Worm (Caenorhabditis elegans) whole organism, L1 larva: ENCODE measurements around the gene ZK682.7.

Experiments
- C16A3.4 ChIP-seq: fragments of 150-350 bp; optimal IDR thresholded peaks from 2 replicates; lab custom pipeline; 2014; ENCODE audit warnings: missing biosample characterization, missing genetic modification characterization
- F16B12.6 ChIP-seq: fragments of 150-350 bp; optimal IDR thresholded peaks from 2 replicates; lab custom pipeline; 2014; ENCODE audit warnings: missing biosample characterization, missing genetic modification characterization
- Y116A8C.19 ChIP-seq: sonication (generic microtip); optimal IDR thresholded peaks from 2 replicates; lab custom pipeline; 2016; ENCODE audit warnings: missing compliant biosample characterization, missing genetic modification characterization, borderline replicate concordance
- alr-1 ChIP-seq: fragments of 200-800 bp; sonication (Bioruptor generic); optimal IDR thresholded peaks from 2 replicates; lab custom pipeline; 2018; ENCODE audit warnings: borderline replicate concordance, mild to moderate bottlenecking, missing genetic modification characterization, missing compliant biosample characterization
- blmp-1 ChIP-seq: fragments of 150-350 bp; optimal IDR thresholded peaks from 2 replicates; lab custom pipeline; 2014; ENCODE audit warnings: missing biosample characterization, missing genetic modification characterization
- ceh-63 ChIP-seq: fragments of 200-800 bp; sonication (Bioruptor generic); optimal IDR thresholded peaks from 2 replicates; lab custom pipeline; 2018; ENCODE audit warnings: mild to moderate bottlenecking, missing genetic modification characterization, missing compliant biosample characterization
- ceh-8 ChIP-seq: fragments of 200-800 bp; sonication (Bioruptor generic); optimal IDR thresholded peaks from 2 replicates; lab custom pipeline; 2018; ENCODE audit warnings: mild to moderate bottlenecking, missing genetic modification characterization, moderate library complexity, missing compliant biosample characterization
- ces-1 ChIP-seq: fragments of 150-350 bp; optimal IDR thresholded peaks from 2 replicates; lab custom pipeline; 2014; ENCODE audit warnings: missing biosample characterization, missing genetic modification reagents, missing genetic modification characterization
- dpl-1 ChIP-seq, 3 experiments: fragments of 150-350 bp in 2 of 3; sonication (generic microtip) in 1 of 3; optimal IDR thresholded peaks; 2 replicates each; lab custom pipeline; 2014 to 2017; ENCODE audit warnings: missing biosample characterization in 3 of 3, missing genetic modification characterization in 3 of 3, missing genetic modification reagents in 3 of 3
- efl-1 ChIP-seq, 4 experiments: fragments of 150-350 bp; optimal IDR thresholded peaks in 3 of 4; peaks in 1 of 4; 1 replicate in 1 of 4; 2 replicates in 3 of 4; lab custom pipeline; 2014; ENCODE audit warnings: missing biosample characterization in 2 of 4, missing genetic modification characterization in 2 of 4, missing genetic modification reagents in 2 of 4
- efl-3 ChIP-seq: fragments of 200-800 bp; sonication (Bioruptor generic); optimal IDR thresholded peaks from 2 replicates; lab custom pipeline; 2018; ENCODE audit warnings: mild to moderate bottlenecking, missing genetic modification characterization, missing compliant biosample characterization
- elt-2 ChIP-seq: sonication (generic microtip); optimal IDR thresholded peaks from 2 replicates; lab custom pipeline; 2016; ENCODE audit warnings: missing genetic modification characterization, mild to moderate bottlenecking, inconsistent platforms, missing compliant biosample characterization, missing genetic modification reagents
- elt-3 ChIP-seq, 6 experiments: fragments of 150-350 bp in 1 of 6; sonication (generic microtip); optimal IDR thresholded peaks; 2 replicates each; lab custom pipeline; 2017 to 2018; ENCODE audit warnings: missing biosample characterization in 6 of 6, missing genetic modification characterization in 6 of 6, inconsistent platforms in 1 of 6
- fkh-4 ChIP-seq: sonication (generic microtip); optimal IDR thresholded peaks from 2 replicates; lab custom pipeline; 2016; ENCODE audit warnings: missing compliant biosample characterization, missing genetic modification characterization, borderline replicate concordance
- fos-1 ChIP-seq: fragments of 150-350 bp; optimal IDR thresholded peaks from 2 replicates; lab custom pipeline; 2014; ENCODE audit warnings: missing biosample characterization, missing genetic modification characterization
- jun-1 ChIP-seq: fragments of 150-350 bp; optimal IDR thresholded peaks from 2 replicates; lab custom pipeline; 2014; ENCODE audit warnings: missing biosample characterization, missing genetic modification reagents, missing genetic modification characterization
- lin-13 ChIP-seq: fragments of 150-350 bp; optimal IDR thresholded peaks from 2 replicates; lab custom pipeline; 2014; ENCODE audit warnings: missing biosample characterization, missing genetic modification reagents, missing genetic modification characterization
- lin-14 ChIP-seq: fragments of 200-800 bp; sonication (Bioruptor generic); optimal IDR thresholded peaks from 2 replicates; lab custom pipeline; 2018; ENCODE audit warnings: mild to moderate bottlenecking, missing genetic modification characterization, moderate library complexity, missing compliant biosample characterization
- lin-35 ChIP-seq, 2 experiments: fragments of 150-350 bp; optimal IDR thresholded peaks; 2 replicates each; lab custom pipeline; 2014; ENCODE audit warnings: missing biosample characterization in 2 of 2, missing genetic modification characterization in 2 of 2, missing genetic modification reagents in 2 of 2
- lir-3 ChIP-seq: sonication (generic microtip); optimal IDR thresholded peaks from 2 replicates; lab custom pipeline; 2016; ENCODE audit warnings: mild to moderate bottlenecking, missing genetic modification characterization, moderate library complexity, missing compliant biosample characterization; ENCODE audit not compliant: poor library complexity
- lsy-2 ChIP-seq, 2 experiments: fragments of 150-350 bp; optimal IDR thresholded peaks; 2 replicates each; lab custom pipeline; 2014; ENCODE audit warnings: missing biosample characterization in 2 of 2, missing genetic modification characterization in 2 of 2
- mep-1 ChIP-seq: fragments of 150-350 bp; optimal IDR thresholded peaks from 2 replicates; lab custom pipeline; 2014; ENCODE audit warnings: missing biosample characterization, missing genetic modification characterization
- nhr-19 ChIP-seq: fragments of 200-800 bp; sonication (Bioruptor generic); conservative IDR thresholded peaks from 2 replicates; pipeline ENCODE4 v1.3.6; 2022; ENCODE audit warnings: missing genetic modification characterization, missing compliant biosample characterization
- nhr-20 ChIP-seq: sonication (generic microtip); optimal IDR thresholded peaks from 2 replicates; lab custom pipeline; 2016; ENCODE audit warnings: mild to moderate bottlenecking, missing genetic modification characterization, missing compliant biosample characterization
- nhr-28 ChIP-seq: fragments of 150-350 bp; optimal IDR thresholded peaks from 2 replicates; lab custom pipeline; 2014; ENCODE audit warnings: missing biosample characterization, missing genetic modification characterization
- nhr-71 ChIP-seq: sonication (generic microtip); optimal IDR thresholded peaks from 2 replicates; lab custom pipeline; 2016; ENCODE audit warnings: mild to moderate bottlenecking, missing genetic modification characterization, moderate library complexity, missing compliant biosample characterization
- nhr-76 ChIP-seq: sonication (generic microtip); optimal IDR thresholded peaks from 2 replicates; lab custom pipeline; 2017; ENCODE audit warnings: missing biosample characterization, missing genetic modification characterization
- nhr-84 ChIP-seq: sonication (generic microtip); optimal IDR thresholded peaks from 2 replicates; lab custom pipeline; 2017; ENCODE audit warnings: missing biosample characterization, missing genetic modification characterization
- nhr-85 ChIP-seq: sonication (generic microtip); peaks from one replicate; lab custom pipeline; 2016; ENCODE audit warnings: missing genetic modification characterization, inconsistent platforms, missing compliant biosample characterization
- pag-3 ChIP-seq: sonication (generic microtip); optimal IDR thresholded peaks from 2 replicates; lab custom pipeline; 2017; ENCODE audit warnings: missing genetic modification characterization, mild to moderate bottlenecking, missing compliant biosample characterization, antibody characterized with exemption, borderline replicate concordance; ENCODE audit not compliant: insufficient read depth
- pax-3 ChIP-seq: fragments of 200-800 bp; sonication (Bioruptor generic); optimal IDR thresholded peaks from 2 replicates; lab custom pipeline; 2018; ENCODE audit warnings: mild to moderate bottlenecking, missing genetic modification characterization, moderate library complexity, missing compliant biosample characterization
- rnt-1 ChIP-seq: sonication (generic microtip); optimal IDR thresholded peaks from 2 replicates; lab custom pipeline; 2016; ENCODE audit warnings: mild to moderate bottlenecking, missing genetic modification characterization, moderate library complexity, missing compliant biosample characterization
- skn-1 ChIP-seq: fragments of 150-350 bp; optimal IDR thresholded peaks from 2 replicates; lab custom pipeline; 2014; ENCODE audit warnings: missing biosample characterization, missing genetic modification characterization
- sptf-1 ChIP-seq: fragments of 150-350 bp; optimal IDR thresholded peaks from 2 replicates; lab custom pipeline; 2014; ENCODE audit warnings: missing biosample characterization, missing genetic modification characterization
- sup-37 ChIP-seq: fragments of 200-800 bp; sonication (Bioruptor generic); optimal IDR thresholded peaks from 2 replicates; lab custom pipeline; 2018; ENCODE audit warnings: mild to moderate bottlenecking, missing genetic modification characterization, missing compliant biosample characterization
- tbx-2 ChIP-seq: sonication (generic microtip); optimal IDR thresholded peaks from 2 replicates; lab custom pipeline; 2016; ENCODE audit warnings: missing genetic modification characterization, missing compliant biosample characterization
- unc-130 ChIP-seq: fragments of 150-350 bp; optimal IDR thresholded peaks from 2 replicates; lab custom pipeline; 2017; ENCODE audit warnings: missing biosample characterization, missing genetic modification characterization, inconsistent platforms
- unc-30 ChIP-seq: sonication (generic microtip); optimal IDR thresholded peaks from 2 replicates; lab custom pipeline; 2017; ENCODE audit warnings: missing biosample characterization, missing genetic modification characterization
- zip-4 ChIP-seq: fragments of 200-800 bp; sonication (Bioruptor generic); optimal IDR thresholded peaks from 2 replicates; lab custom pipeline; 2018; ENCODE audit warnings: mild to moderate bottlenecking, missing genetic modification characterization, moderate library complexity, missing compliant biosample characterization
- ztf-11 ChIP-seq, 2 experiments: sonication (generic microtip); optimal IDR thresholded peaks; 2 replicates each; lab custom pipeline; 2016 to 2017; ENCODE audit warnings: missing genetic modification characterization in 2 of 2, missing biosample characterization in 1 of 2, missing compliant biosample characterization in 1 of 2
- ztf-4 ChIP-seq: fragments of 150-350 bp; optimal IDR thresholded peaks from 2 replicates; lab custom pipeline; 2014; ENCODE audit warnings: missing biosample characterization, missing genetic modification characterization

ZK682.7 gene

DNA sequence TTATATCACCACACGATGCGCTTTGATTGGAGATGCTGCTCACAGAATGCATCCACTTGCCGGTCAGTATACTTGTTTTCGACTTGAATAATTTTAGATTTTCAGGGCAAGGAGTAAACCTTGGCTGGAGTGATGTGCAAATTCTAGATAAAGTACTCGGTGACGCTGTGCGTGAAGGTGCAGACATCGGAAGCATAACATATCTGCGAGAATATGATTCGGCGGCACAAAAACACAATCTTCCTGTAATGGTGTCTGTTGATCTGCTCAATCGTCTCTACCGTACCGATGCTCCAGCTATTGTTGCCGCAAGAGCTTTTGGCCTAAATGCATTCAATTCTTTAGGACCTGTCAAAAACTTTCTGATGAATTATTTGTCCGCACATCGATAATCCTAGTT lies 46.5 kb upstream of the ZK682.7 start (continued):
- TF ChIP-seq tbx-2 (tag; lab: Kevin White, UChicago) (no peak), nhr-71 (tag; lab: Kevin White, UChicago) (no peak), unc-130 (no peak), ceh-8 (GFP tag; lab: Kevin White, UChicago) (no peak), fkh-4 (no peak), efl-1 (optimal IDR thresholded peaks at IDR 0.05; lab: Kevin White, UChicago) (peak; percentile 14 to 22), efl-1 (GFP tag; optimal IDR thresholded peaks at IDR 0.05 in 1 of 2; lab: Kevin White, UChicago) (peak in 1 of 2 experiments; percentile 0), ztf-4 (peak; percentile 15), F16B12.6 (no peak)
- TF ChIP-seq, all 84 proteins: peak for 5

DNA sequence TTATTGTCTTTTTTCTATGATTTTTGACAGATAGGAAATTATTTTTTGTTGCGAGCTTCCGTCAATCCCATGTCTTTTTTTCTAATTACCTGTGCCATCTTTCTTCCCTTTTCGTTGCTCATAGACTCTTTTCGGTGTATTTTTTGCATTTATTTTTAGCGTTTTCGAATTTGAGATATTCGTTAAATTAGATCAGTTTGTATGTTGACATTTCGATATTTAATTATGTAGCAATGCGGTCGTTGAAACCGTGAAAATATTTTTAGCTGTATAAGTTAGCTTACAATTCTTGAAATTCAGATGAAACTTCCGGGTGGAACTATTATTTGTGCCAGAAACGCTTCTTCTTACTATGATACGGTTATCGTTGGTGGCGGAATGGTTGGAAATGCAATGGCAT lies 44.5 kb upstream of the ZK682.7 start, which contains the start of gene coq-6:
coq-6 (plus strand) TSS at position 301 of the 400 bp plus-strand sequence.
- TF ChIP-seq fkh-4 = no peak
- no peak for TF ChIP-seq lin-35 (GFP tag; optimal IDR thresholded peaks at IDR 0.05; lab: Kevin White, UChicago)
- TF ChIP-seq sup-37 (GFP tag; lab: Kevin White, UChicago) = no peak
- TF ChIP-seq alr-1 = no peak
- TF ChIP-seq ceh-63 = no peak
- TF ChIP-seq efl-3 (GFP tag; lab: Kevin White, UChicago) = no peak
- TF ChIP-seq F16B12.6 = no peak
- TF ChIP-seq ztf-4 = no peak
- TF ChIP-seq ztf-11 (tag; optimal IDR thresholded peaks at IDR 0.05; lab: Kevin White, UChicago) = no peak
- TF ChIP-seq nhr-76 (tag; lab: Kevin White, UChicago) = no peak
- no peak for TF ChIP-seq dpl-1 (GFP tag; optimal IDR thresholded peaks at IDR 0.05; lab: Kevin White, UChicago)

DNA sequence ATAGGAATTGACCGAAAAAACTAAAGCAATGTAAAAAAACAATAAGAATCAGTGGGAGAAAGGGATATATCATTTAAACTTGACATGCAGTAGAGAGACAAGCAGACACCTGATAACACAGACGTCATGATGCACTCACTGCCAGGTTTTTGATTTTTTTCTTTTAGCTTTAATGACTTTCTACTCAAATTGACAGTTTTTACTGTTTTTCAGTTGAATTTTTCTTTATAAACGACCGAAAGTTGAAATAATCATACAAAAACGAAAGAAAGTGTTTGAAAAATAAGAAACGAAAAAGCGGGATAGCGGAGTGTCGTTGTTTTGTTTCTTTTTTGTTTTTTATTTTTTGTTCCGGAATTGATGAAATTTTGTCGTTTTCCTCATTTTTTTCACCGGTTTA lies 42.3 kb upstream of the ZK682.7 start, which contains the start of gene ucp-4:
ucp-4 (plus strand) TSS at position 83 of the 400 bp plus-strand sequence.
- TF ChIP-seq pax-3 (tag; lab: Kevin White, UChicago) = no peak
- TF ChIP-seq nhr-85 (tag; lab: Kevin White, UChicago) = peak; percentile 11
- TF ChIP-seq dpl-1 (GFP tag; optimal IDR thresholded peaks at IDR 0.05; lab: Kevin White, UChicago) = peak in 1 of 3 experiments; percentile 24
- TF ChIP-seq lin-14 = peak; percentile 23
- no peak for TF ChIP-seq unc-30 (tag; lab: Kevin White, UChicago)
- TF ChIP-seq blmp-1 (tag; lab: Kevin White, UChicago) = peak; percentile 44
- peak in 1 of 2 experiments; percentile 9 for TF ChIP-seq lsy-2 (tag; optimal IDR thresholded peaks at IDR 0.05; lab: Kevin White, UChicago)
- no peak for TF ChIP-seq mep-1 (tag; lab: Kevin White, UChicago)

DNA sequence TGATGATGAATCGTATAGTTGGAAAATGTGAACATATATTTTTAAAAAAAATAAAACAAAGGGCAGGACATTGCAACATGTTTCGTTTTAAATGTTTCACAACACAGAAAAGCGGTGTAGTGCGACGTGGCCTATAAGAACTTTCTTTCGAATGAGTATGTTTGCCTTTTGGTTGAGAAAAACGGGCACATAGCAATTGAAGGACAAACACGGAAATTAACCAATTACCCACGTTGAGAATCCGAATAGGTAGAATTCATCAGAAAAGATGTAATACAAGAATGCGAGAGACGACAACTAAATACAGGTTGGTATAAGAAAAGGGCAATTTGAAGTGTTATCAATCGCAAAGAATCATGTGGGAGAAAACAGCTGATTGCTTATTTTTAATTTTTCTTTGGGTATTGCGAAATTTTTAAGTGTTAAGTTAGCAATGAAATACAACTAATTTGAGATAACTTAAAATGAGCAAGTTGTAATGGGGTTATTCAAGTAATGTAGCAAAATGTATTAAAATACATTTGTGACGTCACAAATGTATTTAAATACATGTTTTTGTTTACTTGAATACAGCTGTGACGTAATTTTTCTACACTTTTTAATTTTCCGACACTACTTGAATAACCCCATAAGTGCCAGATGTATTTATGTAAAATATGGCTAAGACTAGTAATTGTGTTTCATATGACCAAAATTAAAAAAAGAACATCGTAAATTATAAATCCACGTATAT lies 41.5 kb upstream of the ZK682.7 start, which contains the start of gene acl-14:
acl-14 (minus strand) TSS at position 316 of the 733 bp plus-strand sequence.
- TF ChIP-seq elt-3 (tag; optimal IDR thresholded peaks at IDR 0.05; lab: Kevin White, UChicago) (peak in 2 of 6 experiments; percentile 26 to 84), ces-1 (GFP tag; lab: Kevin White, UChicago) (no peak), lin-13 (GFP tag; lab: Kevin White, UChicago) (no peak), sptf-1 (no peak), nhr-85 (tag; lab: Kevin White, UChicago) (peak; percentile 89), C16A3.4 (tag; lab: Kevin White, UChicago) (no peak), pax-3 (tag; lab: Kevin White, UChicago) (peak; percentile 4), nhr-71 (tag; lab: Kevin White, UChicago) (peak; percentile 21), lin-14 (peak; percentile 33), lir-3 (tag; lab: Kevin White, UChicago) (no peak), ceh-63 (no peak), nhr-20 (tag; lab: Kevin White, UChicago) (peak; percentile 12), rnt-1 (tag; lab: Kevin White, UChicago) (no peak), elt-2 (tag; lab: Kevin White, UChicago) (peak; percentile 19), jun-1 (tag; lab: Kevin White, UChicago) (no peak), nhr-19 (no peak), zip-4 (GFP tag; lab: Kevin White, UChicago) (peak; percentile 71), skn-1 (tag; lab: Kevin White, UChicago) (peak; percentile 23), blmp-1 (tag; lab: Kevin White, UChicago) (peak; percentile 55), lin-35 (GFP tag; optimal IDR thresholded peaks at IDR 0.05; lab: Kevin White, UChicago) (peak in 1 of 2 experiments; percentile 32), nhr-84 (tag; lab: Kevin White, UChicago) (no peak), Y116A8C.19 (no peak), pag-3 (tag; lab: Kevin White, UChicago) (peak; percentile 37), efl-1 (optimal IDR thresholded peaks at IDR 0.05; lab: Kevin White, UChicago) (no peak), efl-1 (GFP tag; optimal IDR thresholded peaks at IDR 0.05 in 1 of 2; lab: Kevin White, UChicago) (peak in 1 of 2 experiments; percentile 45), fos-1 (tag; lab: Kevin White, UChicago) (no peak), nhr-28 (tag; lab: Kevin White, UChicago) (no peak)
